In genomic region chrX:6615476-6615875, dm6 we compare ENCODE assay signal across 1 fruit fly cellular context.
TF ChIP-seq lines count a peak whose summit lies in the region.

No protein-coding gene starts in this region.

TF ChIP-seq in whole organism, embryonic, 481 proteins besides CTCF, POLR2A, EP300 and RAD21 (continued from another document and continues in another):
- TF ChIP-seq sob (GFP tag; IDR thresholded peaks at IDR 0.05; lab: Robert Waterston, UW), result peak; percentile 12; the same call in 1 of the 2 replicates
- TF ChIP-seq disco-r (GFP tag; optimal IDR thresholded peaks at IDR 0.05; lab: Kevin White, UChicago), result no peak
- TF ChIP-seq CrebB (tag; optimal IDR thresholded peaks at IDR 0.05; lab: Kevin White, UChicago), result no peak
- no peak for TF ChIP-seq CG3281 (GFP tag; optimal IDR thresholded peaks at IDR 0.05; lab: Kevin White, UChicago)
- no peak for TF ChIP-seq MBD-R2 (GFP tag; IDR thresholded peaks at IDR 0.05; lab: Robert Waterston, UW)
- TF ChIP-seq Sin3A (optimal IDR thresholded peaks at IDR 0.05; lab: Kevin White, UChicago), result no peak
- TF ChIP-seq Neu2 (GFP tag; optimal IDR thresholded peaks at IDR 0.05; lab: Kevin White, UChicago; ENCODE audit: borderline replicate concordance), result no peak
- peak; percentile 67 for TF ChIP-seq pnt (GFP tag; optimal IDR thresholded peaks at IDR 0.05; lab: Kevin White, UChicago)
- peak; percentile 21 for TF ChIP-seq gsb-n (tag; optimal IDR thresholded peaks at IDR 0.05; lab: Kevin White, UChicago)
- TF ChIP-seq sc (optimal IDR thresholded peaks at IDR 0.05; lab: Kevin White, UChicago), result no peak
- TF ChIP-seq sc (GFP tag; optimal IDR thresholded peaks at IDR 0.05; lab: Kevin White, UChicago), result peak; percentile 25
- TF ChIP-seq CG6175 (GFP tag; IDR thresholded peaks at IDR 0.05; lab: Robert Waterston, UW), result no peak
- TF ChIP-seq Adf1 (GFP tag; IDR thresholded peaks at IDR 0.05; lab: Robert Waterston, UW), result no peak
- TF ChIP-seq CG11085 (GFP tag; IDR thresholded peaks at IDR 0.05; lab: Robert Waterston, UW), result no peak
- no peak for TF ChIP-seq Hmx (GFP tag; optimal IDR thresholded peaks at IDR 0.05; lab: Kevin White, UChicago)
- no peak for TF ChIP-seq BEAF-32 (GFP tag; optimal IDR thresholded peaks at IDR 0.05; lab: Kevin White, UChicago)
- TF ChIP-seq Ssrp (tag; optimal IDR thresholded peaks at IDR 0.05; lab: Kevin White, UChicago), result peak; percentile 75
- TF ChIP-seq Eip74EF (GFP tag; optimal IDR thresholded peaks at IDR 0.05; lab: Kevin White, UChicago), result no peak
- TF ChIP-seq Dll (GFP tag; IDR thresholded peaks at IDR 0.05; lab: Robert Waterston, UW; ENCODE audit: partially characterized antibody), result no peak
- TF ChIP-seq odd (GFP tag; optimal IDR thresholded peaks at IDR 0.05; lab: Kevin White, UChicago), result no peak
- peak; percentile 60 for TF ChIP-seq tap (tag; optimal IDR thresholded peaks at IDR 0.05; lab: Kevin White, UChicago)
- TF ChIP-seq CG7987 (GFP tag; optimal IDR thresholded peaks at IDR 0.05; lab: Kevin White, UChicago), result no peak
- peak; percentile 56 for TF ChIP-seq sd (tag; optimal IDR thresholded peaks at IDR 0.05; lab: Kevin White, UChicago)
- TF ChIP-seq Aef1 (GFP tag; IDR thresholded peaks at IDR 0.05; lab: Robert Waterston, UW), result no peak
- TF ChIP-seq CG6765 (GFP tag; optimal IDR thresholded peaks at IDR 0.05; lab: Kevin White, UChicago), result no peak
- no peak for TF ChIP-seq CG7372 (GFP tag; IDR thresholded peaks at IDR 0.05; lab: Robert Waterston, UW)
- peak; percentile 40 for TF ChIP-seq CG8924 (tag; optimal IDR thresholded peaks at IDR 0.05; lab: Kevin White, UChicago)
- no peak for TF ChIP-seq Hmr (GFP tag; optimal IDR thresholded peaks at IDR 0.05; lab: Kevin White, UChicago)
- peak; percentile 3 for TF ChIP-seq CG15269 (tag; optimal IDR thresholded peaks at IDR 0.05; lab: Kevin White, UChicago)
- TF ChIP-seq CG7786 (GFP tag; optimal IDR thresholded peaks at IDR 0.05; lab: Kevin White, UChicago), result peak; percentile 32
- peak; percentile 29 for TF ChIP-seq Six4 (GFP tag; optimal IDR thresholded peaks at IDR 0.05; lab: Kevin White, UChicago)
- no peak for TF ChIP-seq pfk (GFP tag; optimal IDR thresholded peaks at IDR 0.05; lab: Kevin White, UChicago)
- TF ChIP-seq ssp (GFP tag; IDR thresholded peaks at IDR 0.05; lab: Robert Waterston, UW), result peak; percentile 68
- peak; percentile 27 for TF ChIP-seq CG18764 (GFP tag; optimal IDR thresholded peaks at IDR 0.05; lab: Kevin White, UChicago)
- peak; percentile 59; the same call in 2 of the 3 replicates for TF ChIP-seq CG11093 (GFP tag; IDR thresholded peaks at IDR 0.05; lab: Robert Waterston, UW)
- TF ChIP-seq repo (GFP tag; optimal IDR thresholded peaks at IDR 0.05; lab: Kevin White, UChicago), result peak; percentile 16
- no peak for TF ChIP-seq Poxn (GFP tag; IDR thresholded peaks at IDR 0.05; lab: Robert Waterston, UW)
- TF ChIP-seq crol (GFP tag; IDR thresholded peaks at IDR 0.05; lab: Robert Waterston, UW), result no peak
- no peak for TF ChIP-seq MTF-1 (GFP tag; optimal IDR thresholded peaks at IDR 0.05; lab: Kevin White, UChicago; ENCODE audit: borderline replicate concordance)
- peak; percentile 61 for TF ChIP-seq gem (tag; optimal IDR thresholded peaks at IDR 0.05; lab: Kevin White, UChicago)
- peak; percentile 58; the same call in 2 of the 3 replicates for TF ChIP-seq dysf (GFP tag; IDR thresholded peaks at IDR 0.05; lab: Robert Waterston, UW)
- peak; percentile 14 for TF ChIP-seq CG4820 (GFP tag; optimal IDR thresholded peaks at IDR 0.05; lab: Kevin White, UChicago)
- peak; percentile 25 for TF ChIP-seq Asciz (GFP tag; optimal IDR thresholded peaks at IDR 0.05; lab: Kevin White, UChicago)
- TF ChIP-seq pan (optimal IDR thresholded peaks at IDR 0.05; lab: Kevin White, UChicago), result no peak
- peak in 1 of 2 experiments; percentile 77 for TF ChIP-seq pan (GFP tag; optimal IDR thresholded peaks at IDR 0.05 in 1 of 2, IDR thresholded peaks at IDR 0.05 in 1 of 2)
- TF ChIP-seq NC2β (GFP tag; optimal IDR thresholded peaks at IDR 0.05; lab: Kevin White, UChicago), result no peak
- peak; percentile 22 for TF ChIP-seq Mes4 (GFP tag; optimal IDR thresholded peaks at IDR 0.05; lab: Kevin White, UChicago)
- TF ChIP-seq CG12769 (tag; optimal IDR thresholded peaks at IDR 0.05; lab: Kevin White, UChicago), result peak; percentile 24
- no peak for TF ChIP-seq zf30C (GFP tag; optimal IDR thresholded peaks at IDR 0.05; lab: Kevin White, UChicago)
- peak; percentile 72 for TF ChIP-seq CG10979 (tag; optimal IDR thresholded peaks at IDR 0.05; lab: Kevin White, UChicago)
- no peak for TF ChIP-seq cad (GFP tag; optimal IDR thresholded peaks at IDR 0.05; lab: Kevin White, UChicago)
- TF ChIP-seq CG16863 (GFP tag; optimal IDR thresholded peaks at IDR 0.05; lab: Kevin White, UChicago), result peak; percentile 52
- TF ChIP-seq CG7839 (tag; optimal IDR thresholded peaks at IDR 0.05; lab: Kevin White, UChicago), result peak; percentile 59
- TF ChIP-seq CG10462 (GFP tag; optimal IDR thresholded peaks at IDR 0.05; lab: Kevin White, UChicago), result no peak
- no peak for TF ChIP-seq ems (GFP tag; optimal IDR thresholded peaks at IDR 0.05; lab: Kevin White, UChicago)
- TF ChIP-seq CG4617 (GFP tag; optimal IDR thresholded peaks at IDR 0.05; lab: Kevin White, UChicago; ENCODE audit: borderline replicate concordance), result no peak
- no peak for TF ChIP-seq bbx (GFP tag; IDR thresholded peaks at IDR 0.05; lab: Robert Waterston, UW; ENCODE audit: partially characterized antibody)
- no peak for TF ChIP-seq Fer1 (GFP tag; optimal IDR thresholded peaks at IDR 0.05; lab: Kevin White, UChicago)
- no peak for TF ChIP-seq CG9797 (GFP tag; optimal IDR thresholded peaks at IDR 0.05; lab: Kevin White, UChicago)
- TF ChIP-seq gfzf (GFP tag; optimal IDR thresholded peaks at IDR 0.05; lab: Kevin White, UChicago), result no peak
- peak; percentile 17 for TF ChIP-seq CG12104 (GFP tag; optimal IDR thresholded peaks at IDR 0.05; lab: Kevin White, UChicago)
- peak; percentile 57 for TF ChIP-seq ttk (GFP tag; IDR thresholded peaks at IDR 0.05; lab: Robert Waterston, UW)
- TF ChIP-seq Mad (GFP tag; optimal IDR thresholded peaks at IDR 0.05; lab: Kevin White, UChicago), result no peak
- peak; percentile 56 for TF ChIP-seq esg (GFP tag; conservative IDR thresholded peaks at IDR 0.05; lab: Robert Waterston, UW)
- no peak for TF ChIP-seq CG13287 (GFP tag; IDR thresholded peaks at IDR 0.05; lab: Robert Waterston, UW; ENCODE audit: partially characterized antibody)
- no peak for TF ChIP-seq CG12155 (GFP tag; optimal IDR thresholded peaks at IDR 0.05; lab: Kevin White, UChicago)
- peak; percentile 6 for TF ChIP-seq Dad (GFP tag; optimal IDR thresholded peaks at IDR 0.05; lab: Kevin White, UChicago)
- peak; percentile 7 for TF ChIP-seq bab2 (GFP tag; optimal IDR thresholded peaks at IDR 0.05; lab: Kevin White, UChicago)
- no peak for TF ChIP-seq kah (GFP tag; optimal IDR thresholded peaks at IDR 0.05; lab: Kevin White, UChicago)
- no peak for TF ChIP-seq Hand (GFP tag; optimal IDR thresholded peaks at IDR 0.05; lab: Kevin White, UChicago)
- TF ChIP-seq slp2 (GFP tag; optimal IDR thresholded peaks at IDR 0.05; lab: Kevin White, UChicago), result peak; percentile 39
- TF ChIP-seq Atf3 (GFP tag; optimal IDR thresholded peaks at IDR 0.05; lab: Kevin White, UChicago), result no peak
- TF ChIP-seq jing (GFP tag; optimal IDR thresholded peaks at IDR 0.05; lab: Kevin White, UChicago), result no peak
- TF ChIP-seq pb (GFP tag; optimal IDR thresholded peaks at IDR 0.05; lab: Kevin White, UChicago), result no peak
- TF ChIP-seq az2 (GFP tag; optimal IDR thresholded peaks at IDR 0.05; lab: Kevin White, UChicago), result peak; percentile 52
- no peak for TF ChIP-seq CG13624 (GFP tag; optimal IDR thresholded peaks at IDR 0.05; lab: Kevin White, UChicago)
- TF ChIP-seq CG43689 (GFP tag; IDR thresholded peaks at IDR 0.05; lab: Robert Waterston, UW), result no peak
- TF ChIP-seq rib (GFP tag; IDR thresholded peaks at IDR 0.05; lab: Robert Waterston, UW), result no peak
- TF ChIP-seq Spps (tag; optimal IDR thresholded peaks at IDR 0.05; lab: Kevin White, UChicago), result peak; percentile 18
- TF ChIP-seq hbn (GFP tag; IDR thresholded peaks at IDR 0.05; lab: Robert Waterston, UW; ENCODE audit: partially characterized antibody), result no peak
- peak; percentile 68; the same call in 2 of the 3 replicates for TF ChIP-seq H15 (GFP tag; IDR thresholded peaks at IDR 0.05; lab: Robert Waterston, UW)
- TF ChIP-seq Oli (tag; optimal IDR thresholded peaks at IDR 0.05; lab: Kevin White, UChicago), result peak; percentile 40
- peak; percentile 43; the same call in 1 of the 2 replicates for TF ChIP-seq CG1024 (GFP tag; IDR thresholded peaks at IDR 0.05; lab: Robert Waterston, UW)
- peak; percentile 45 for TF ChIP-seq nmo (GFP tag; optimal IDR thresholded peaks at IDR 0.05; lab: Kevin White, UChicago)
- no peak for TF ChIP-seq HLHmδ (GFP tag; optimal IDR thresholded peaks at IDR 0.05; lab: Kevin White, UChicago)
- TF ChIP-seq slou (GFP tag; optimal IDR thresholded peaks at IDR 0.05; lab: Kevin White, UChicago), result no peak
- TF ChIP-seq CG31224 (GFP tag; IDR thresholded peaks at IDR 0.05; lab: Robert Waterston, UW), result no peak
- TF ChIP-seq CG13123 (GFP tag; optimal IDR thresholded peaks at IDR 0.05; lab: Kevin White, UChicago), result no peak
- TF ChIP-seq schlank (tag; optimal IDR thresholded peaks at IDR 0.05; lab: Kevin White, UChicago), result no peak
- no peak for TF ChIP-seq CG4282 (GFP tag; optimal IDR thresholded peaks at IDR 0.05; lab: Kevin White, UChicago)
- TF ChIP-seq lov (optimal IDR thresholded peaks at IDR 0.05; lab: Kevin White, UChicago), result no peak
- TF ChIP-seq lov (GFP tag; IDR thresholded peaks at IDR 0.05; lab: Robert Waterston, UW), result no peak
- no peak for TF ChIP-seq Hr78 (GFP tag; optimal IDR thresholded peaks at IDR 0.05; lab: Kevin White, UChicago)
- TF ChIP-seq Ets97D (GFP tag; optimal IDR thresholded peaks at IDR 0.05; lab: Kevin White, UChicago), result no peak
- peak; percentile 66 for TF ChIP-seq CG17361 (GFP tag; IDR thresholded peaks at IDR 0.05; lab: Robert Waterston, UW)
- no peak for TF ChIP-seq Dbx (GFP tag; IDR thresholded peaks at IDR 0.05; lab: Robert Waterston, UW)
- TF ChIP-seq sisA (GFP tag; IDR thresholded peaks at IDR 0.05; lab: Robert Waterston, UW), result peak; percentile 63
- no peak for TF ChIP-seq scrt (GFP tag; optimal IDR thresholded peaks at IDR 0.05; lab: Kevin White, UChicago)
- no peak for TF ChIP-seq Doc2 (GFP tag; IDR thresholded peaks at IDR 0.05; lab: Robert Waterston, UW)
- no peak for TF ChIP-seq z (GFP tag; IDR thresholded peaks at IDR 0.05; lab: Robert Waterston, UW)
- TF ChIP-seq Camta (GFP tag; optimal IDR thresholded peaks at IDR 0.05; lab: Kevin White, UChicago), result peak; percentile 63
- peak; percentile 47; the same call in 1 of the 2 replicates for TF ChIP-seq Rx (GFP tag; IDR thresholded peaks at IDR 0.05; lab: Robert Waterston, UW)
- no peak for TF ChIP-seq gsb (GFP tag; IDR thresholded peaks at IDR 0.05; lab: Robert Waterston, UW)
- no peak for TF ChIP-seq fu2 (GFP tag; optimal IDR thresholded peaks at IDR 0.05; lab: Kevin White, UChicago)
- TF ChIP-seq lab (GFP tag; optimal IDR thresholded peaks at IDR 0.05; lab: Kevin White, UChicago), result peak; percentile 10
- TF ChIP-seq slbo (GFP tag; IDR thresholded peaks at IDR 0.05; lab: Robert Waterston, UW), result 0 out of 2 replicates have a peak, but pooled peaks have one; percentile 24
- TF ChIP-seq p53 (GFP tag; optimal IDR thresholded peaks at IDR 0.05; lab: Kevin White, UChicago), result no peak
- TF ChIP-seq br (optimal IDR thresholded peaks at IDR 0.05; lab: Kevin White, UChicago), result no peak
- TF ChIP-seq wdn (GFP tag; IDR thresholded peaks at IDR 0.05; lab: Robert Waterston, UW), result no peak
- TF ChIP-seq ash1 (GFP tag; optimal IDR thresholded peaks at IDR 0.05; lab: Kevin White, UChicago), result no peak
- TF ChIP-seq Hr39 (optimal IDR thresholded peaks at IDR 0.05; lab: Kevin White, UChicago), result no peak
- TF ChIP-seq peb (GFP tag; IDR thresholded peaks at IDR 0.05; lab: Robert Waterston, UW), result peak; percentile 44; the same call in 1 of the 2 replicates
- TF ChIP-seq Abd-B (GFP tag; optimal IDR thresholded peaks at IDR 0.05; lab: Kevin White, UChicago), result no peak
- no peak for TF ChIP-seq Elba2 (GFP tag; optimal IDR thresholded peaks at IDR 0.05; lab: Kevin White, UChicago)
- TF ChIP-seq Bgb (GFP tag; IDR thresholded peaks at IDR 0.05; lab: Robert Waterston, UW; ENCODE audit: partially characterized antibody), result no peak
- TF ChIP-seq CG6272 (GFP tag; IDR thresholded peaks at IDR 0.05; lab: Robert Waterston, UW), result peak; percentile 56
- no peak for TF ChIP-seq grn (GFP tag; optimal IDR thresholded peaks at IDR 0.05; lab: Kevin White, UChicago)
- no peak for TF ChIP-seq CG15073 (GFP tag; optimal IDR thresholded peaks at IDR 0.05; lab: Kevin White, UChicago)
- peak; percentile 78 for TF ChIP-seq Ets65A (GFP tag; lab: Kevin White, UChicago)
- TF ChIP-seq CG9876 (GFP tag; optimal IDR thresholded peaks at IDR 0.05; lab: Kevin White, UChicago), result no peak
- TF ChIP-seq NK7.1 (GFP tag; optimal IDR thresholded peaks at IDR 0.05; lab: Kevin White, UChicago), result no peak
- peak; percentile 67 for TF ChIP-seq ken (GFP tag; IDR thresholded peaks at IDR 0.05; lab: Robert Waterston, UW)
- TF ChIP-seq CG8388 (GFP tag; optimal IDR thresholded peaks at IDR 0.05; lab: Kevin White, UChicago), result peak; percentile 41
- no peak for TF ChIP-seq CG31388 (GFP tag; optimal IDR thresholded peaks at IDR 0.05; lab: Kevin White, UChicago)
- TF ChIP-seq CG2889 (GFP tag; IDR thresholded peaks at IDR 0.05; lab: Robert Waterston, UW), result no peak
- TF ChIP-seq YL-1 (GFP tag; optimal IDR thresholded peaks at IDR 0.05; lab: Kevin White, UChicago), result no peak
- TF ChIP-seq CG8765 (GFP tag; IDR thresholded peaks at IDR 0.05; lab: Robert Waterston, UW), result no peak
- TF ChIP-seq pita (GFP tag; optimal IDR thresholded peaks at IDR 0.05; lab: Kevin White, UChicago), result no peak
- no peak for TF ChIP-seq CG18011 (GFP tag; optimal IDR thresholded peaks at IDR 0.05; lab: Kevin White, UChicago)
- TF ChIP-seq CG3838 (GFP tag; optimal IDR thresholded peaks at IDR 0.05; lab: Kevin White, UChicago), result no peak
- TF ChIP-seq BtbVII (GFP tag; optimal IDR thresholded peaks at IDR 0.05; lab: Kevin White, UChicago), result no peak
- TF ChIP-seq Oaz (GFP tag; IDR thresholded peaks at IDR 0.05; lab: Robert Waterston, UW), result no peak
- TF ChIP-seq CG12236 (GFP tag; optimal IDR thresholded peaks at IDR 0.05; lab: Kevin White, UChicago), result no peak
- no peak for TF ChIP-seq CG10543 (GFP tag; optimal IDR thresholded peaks at IDR 0.05; lab: Kevin White, UChicago)
- TF ChIP-seq CG11723 (GFP tag; optimal IDR thresholded peaks at IDR 0.05; lab: Kevin White, UChicago), result no peak
- no peak for TF ChIP-seq Atf-2 (GFP tag; optimal IDR thresholded peaks at IDR 0.05; lab: Kevin White, UChicago)
- no peak for TF ChIP-seq Meics (GFP tag; optimal IDR thresholded peaks at IDR 0.05; lab: Kevin White, UChicago)
